Fruit fly (Drosophila melanogaster) whole organism, embryonic: Measurements from ENCODE around the gene Ccp84Aa.

Source experiments
- ATbp ChIP-seq: fragments of 200-800 bp; sonication (Bioruptor generic); optimal IDR thresholded peaks from 2 replicates; lab custom pipeline; 2017; ENCODE audit warnings: missing biosample characterization, mild to moderate bottlenecking, missing genetic modification characterization, missing genetic modification reagents
- CG10431 ChIP-seq: fragments of 200-800 bp; sonication (Bioruptor generic); optimal IDR thresholded peaks from 3 replicates; lab custom pipeline; 2018; ENCODE audit warnings: missing biosample characterization, mild to moderate bottlenecking, missing genetic modification characterization
- CG11093 ChIP-seq: fragments of 200-800 bp; sonication (Bioruptor generic); IDR thresholded peaks from 3 replicates; pipeline ENCODE4 v1.3.6; 2022; ENCODE audit warnings: missing biosample characterization, missing genetic modification characterization
- CG12236 ChIP-seq: fragments of 200-800 bp; sonication (Bioruptor generic); optimal IDR thresholded peaks from 2 replicates; lab custom pipeline; 2016; ENCODE audit warnings: missing biosample characterization, missing genetic modification characterization
- CG1233 ChIP-seq: fragments of 200-800 bp; sonication (Bioruptor generic); optimal IDR thresholded peaks from 4 replicates; lab custom pipeline; 2018; ENCODE audit warnings: missing biosample characterization, mild to moderate bottlenecking, missing genetic modification characterization
- CG14050 ChIP-seq: fragments of 200-800 bp; sonication (Bioruptor generic); IDR thresholded peaks from 3 replicates; pipeline ENCODE4 v1.3.6; 2022; ENCODE audit warnings: missing biosample characterization, missing genetic modification characterization
- CG14710 ChIP-seq: fragments of 200-800 bp; sonication (Bioruptor generic); optimal IDR thresholded peaks from 3 replicates; lab custom pipeline; 2019; ENCODE audit warnings: missing biosample characterization, mild to moderate bottlenecking, missing genetic modification characterization, moderate library complexity
- CG14965 ChIP-seq: fragments of 200-800 bp; sonication (Bioruptor generic); optimal IDR thresholded peaks from 2 replicates; lab custom pipeline; 2016; ENCODE audit warnings: missing biosample characterization, missing genetic modification characterization, borderline replicate concordance
- CG1529 ChIP-seq: fragments of 200-800 bp; sonication (Bioruptor generic); optimal IDR thresholded peaks from 3 replicates; lab custom pipeline; 2018; ENCODE audit warnings: missing biosample characterization, missing genetic modification characterization
- CG15514 ChIP-seq: fragments of 200-800 bp; sonication (Bioruptor generic); optimal IDR thresholded peaks from 3 replicates; lab custom pipeline; 2017; ENCODE audit warnings: missing biosample characterization, missing genetic modification characterization, mild to moderate bottlenecking, moderate library complexity, missing genetic modification reagents
- CG17186 ChIP-seq: fragments of 200-800 bp; sonication (Bioruptor generic); optimal IDR thresholded peaks from 3 replicates; lab custom pipeline; 2017; ENCODE audit warnings: missing biosample characterization, missing genetic modification reagents, missing genetic modification characterization
- CG17359 ChIP-seq: fragments of 200-800 bp; sonication (Bioruptor generic); optimal IDR thresholded peaks from 3 replicates; lab custom pipeline; 2018; ENCODE audit warnings: missing biosample characterization, mild to moderate bottlenecking, missing genetic modification characterization, moderate library complexity
- CG18262 ChIP-seq: fragments of 200-800 bp; optimal IDR thresholded peaks from 3 replicates; lab custom pipeline; 2019; ENCODE audit warnings: missing biosample characterization, mild to moderate bottlenecking, missing genetic modification characterization, moderate library complexity
- CG18764 ChIP-seq: fragments of 200-800 bp; sonication (Bioruptor generic); optimal IDR thresholded peaks from 3 replicates; lab custom pipeline; 2016; ENCODE audit warnings: missing biosample characterization, missing genetic modification characterization
- CG30431 ChIP-seq: fragments of 200-800 bp; sonication (Bioruptor generic); optimal IDR thresholded peaks from 2 replicates; lab custom pipeline; 2017; ENCODE audit warnings: missing biosample characterization, missing genetic modification characterization
- CG34376 ChIP-seq: fragments of 200-800 bp; sonication (Bioruptor generic); optimal IDR thresholded peaks from 2 replicates; lab custom pipeline; 2018; ENCODE audit warnings: missing biosample characterization, mild to moderate bottlenecking, missing genetic modification characterization
- CG4360 ChIP-seq: fragments of 200-800 bp; sonication (Bioruptor generic); IDR thresholded peaks from 2 replicates; pipeline ENCODE4 v1.3.6; 2022; ENCODE audit warnings: missing biosample characterization, missing genetic modification characterization
- CG4730 ChIP-seq: fragments of 200-800 bp; sonication (Bioruptor generic); IDR thresholded peaks from 2 replicates; pipeline ENCODE4 v1.3.6; 2022; ENCODE audit warnings: missing biosample characterization, missing genetic modification characterization
- CG5180 ChIP-seq: fragments of 200-800 bp; sonication (Bioruptor generic); optimal IDR thresholded peaks from 3 replicates; lab custom pipeline; 2017; ENCODE audit warnings: missing biosample characterization, missing genetic modification characterization, mild to moderate bottlenecking, moderate library complexity, missing genetic modification reagents
- CG8359 ChIP-seq: fragments of 200-800 bp; sonication (Bioruptor generic); optimal IDR thresholded peaks from 2 replicates; lab custom pipeline; 2017; ENCODE audit warnings: missing biosample characterization, mild to moderate bottlenecking, missing genetic modification characterization, borderline replicate concordance
- CkIIα-i1 ChIP-seq: fragments of 200-800 bp; sonication (Bioruptor generic); IDR thresholded peaks from 2 replicates; pipeline ENCODE4 v1.3.6; 2022; ENCODE audit warnings: missing biosample characterization, missing genetic modification characterization
- GATAe ChIP-seq: fragments of 200-800 bp; sonication (Bioruptor generic); conservative IDR thresholded peaks from 2 replicates; pipeline ENCODE4 v1.3.6; 2022; ENCODE audit warnings: missing biosample characterization, missing genetic modification characterization
- Gug ChIP-seq: fragments of 200-800 bp; sonication (Bioruptor generic); IDR thresholded peaks from 4 replicates; pipeline ENCODE4 v1.3.6; 2022; ENCODE audit warnings: missing biosample characterization, missing genetic modification characterization
- Hmr ChIP-seq: fragments of 200-800 bp; sonication (Bioruptor generic); optimal IDR thresholded peaks from 3 replicates; lab custom pipeline; 2017; ENCODE audit warnings: mild to moderate bottlenecking, missing biosample characterization, missing genetic modification reagents, missing genetic modification characterization
- Hr51 ChIP-seq, 2 experiments: fragments of 200-800 bp; sonication (Bioruptor generic); optimal IDR thresholded peaks; 2 replicates in 1 of 2; 3 replicates in 1 of 2; lab custom pipeline; 2016 to 2018; ENCODE audit warnings: missing biosample characterization in 2 of 2, missing genetic modification characterization in 2 of 2, mild to moderate bottlenecking in 1 of 2, moderate library complexity in 1 of 2
- Jarid2 ChIP-seq: fragments of 200-800 bp; sonication (Bioruptor generic); optimal IDR thresholded peaks from 3 replicates; lab custom pipeline; 2017; ENCODE audit warnings: mild to moderate bottlenecking, missing biosample characterization, missing genetic modification reagents, missing genetic modification characterization
- Nf-YA ChIP-seq: fragments of 200-800 bp; sonication (Bioruptor generic); IDR thresholded peaks from 2 replicates; pipeline ENCODE4 v1.3.6; 2022; ENCODE audit warnings: missing biosample characterization, missing genetic modification characterization
- Spps ChIP-seq: fragments of 200-800 bp; sonication (Bioruptor generic); optimal IDR thresholded peaks from 2 replicates; lab custom pipeline; 2018; ENCODE audit warnings: missing biosample characterization, mild to moderate bottlenecking, missing genetic modification characterization
- Usf ChIP-seq: fragments of 200-800 bp; sonication (Bioruptor generic); optimal IDR thresholded peaks from 2 replicates; lab custom pipeline; 2017; ENCODE audit warnings: missing genotype, missing biosample characterization, missing genetic modification characterization
- ara ChIP-seq: fragments of 200-800 bp; sonication (Bioruptor generic); IDR thresholded peaks from 2 replicates; pipeline ENCODE4 v1.3.6; 2022; ENCODE audit warnings: missing biosample characterization, missing genetic modification characterization
- ash1 ChIP-seq: fragments of 200-800 bp; sonication (Bioruptor generic); optimal IDR thresholded peaks from 2 replicates; lab custom pipeline; 2018; ENCODE audit warnings: missing biosample characterization, mild to moderate bottlenecking, missing genetic modification characterization
- bcd ChIP-seq: fragments of 200-800 bp; sonication (Bioruptor generic); optimal IDR thresholded peaks from 2 replicates; lab custom pipeline; 2017; ENCODE audit warnings: missing biosample characterization, mild to moderate bottlenecking, missing genetic modification characterization
- cas ChIP-seq: fragments of 200-800 bp; sonication (Bioruptor generic); IDR thresholded peaks from 2 replicates; pipeline ENCODE4 v1.3.6; 2022; ENCODE audit warnings: missing biosample characterization, missing genetic modification characterization
- chm ChIP-seq: fragments of 200-800 bp; sonication (Bioruptor generic); IDR thresholded peaks from 2 replicates; pipeline ENCODE4 v1.3.6; 2022; ENCODE audit warnings: missing biosample characterization, missing genetic modification characterization
- dmrt11E ChIP-seq: fragments of 200-800 bp; sonication (Bioruptor generic); optimal IDR thresholded peaks from 3 replicates; lab custom pipeline; 2018; ENCODE audit warnings: missing biosample characterization, mild to moderate bottlenecking, missing genetic modification characterization, moderate library complexity
- ewg ChIP-seq: fragments of 200-800 bp; sonication (Bioruptor generic); optimal IDR thresholded peaks from 3 replicates; lab custom pipeline; 2017; ENCODE audit warnings: mild to moderate bottlenecking, missing biosample characterization, missing genetic modification reagents, missing genetic modification characterization
- hbn ChIP-seq: fragments of 200-800 bp; sonication (Bioruptor generic); IDR thresholded peaks from 2 replicates; pipeline ENCODE4 v1.3.6; 2022; ENCODE audit warnings: missing biosample characterization, missing genetic modification characterization; ENCODE audit not compliant: partially characterized antibody
- pfk ChIP-seq: fragments of 200-800 bp; sonication (Bioruptor generic); optimal IDR thresholded peaks from 2 replicates; lab custom pipeline; 2018; ENCODE audit warnings: missing biosample characterization, mild to moderate bottlenecking, missing genetic modification characterization, moderate library complexity
- ranshi ChIP-seq: fragments of 200-800 bp; sonication (Bioruptor generic); IDR thresholded peaks from 2 replicates; pipeline ENCODE4 v1.3.6; 2022; ENCODE audit warnings: missing biosample characterization, missing genetic modification characterization
- salm ChIP-seq: fragments of 200-800 bp; sonication (Bioruptor generic); optimal IDR thresholded peaks from 2 replicates; lab custom pipeline; 2018; ENCODE audit warnings: missing biosample characterization, mild to moderate bottlenecking, missing genetic modification characterization
- sens-2 ChIP-seq: fragments of 200-800 bp; sonication (Bioruptor generic); IDR thresholded peaks from 2 replicates; pipeline ENCODE4 v1.3.6; 2022; ENCODE audit warnings: missing biosample characterization, missing genetic modification characterization
- sr ChIP-seq: fragments of 200-800 bp; sonication (Bioruptor generic); IDR thresholded peaks from 3 replicates; pipeline ENCODE4 v1.3.6; 2022; ENCODE audit warnings: missing biosample characterization, missing genetic modification characterization
- trem ChIP-seq: fragments of 200-800 bp; optimal IDR thresholded peaks from 3 replicates; lab custom pipeline; 2019; ENCODE audit warnings: missing biosample characterization, mild to moderate bottlenecking, missing genetic modification characterization, moderate library complexity

Ccp84Aa gene

dm6 chr3R:6665117-6665654, 38.7 kb upstream of the Ccp84Aa start (continued):
- no peak for TF ChIP-seq Hmr (GFP tag; lab: Kevin White, UChicago)
- TF ChIP-seq CG11093 (GFP tag; lab: Robert Waterston, UW): no peak
- TF ChIP-seq CG18262 (tag; lab: Kevin White, UChicago): peak; percentile 55
- TF ChIP-seq hbn (GFP tag; lab: Robert Waterston, UW): no peak
- peak; percentile 90 for TF ChIP-seq CG5180
- TF ChIP-seq ash1 (GFP tag; lab: Kevin White, UChicago): no peak
- TF ChIP-seq Spps (tag; lab: Kevin White, UChicago): no peak
- peak; percentile 19 for TF ChIP-seq CG8359 (GFP tag; lab: Kevin White, UChicago)
- 0 out of 2 replicates have a peak, but pooled peaks have one; percentile 15 for TF ChIP-seq sens-2 (GFP tag; lab: Robert Waterston, UW)
- 0 out of 2 replicates have a peak, but pooled peaks have one; percentile 22 for TF ChIP-seq ranshi
- peak; percentile 31 for TF ChIP-seq CG1233 (GFP tag; lab: Kevin White, UChicago)
- TF ChIP-seq CG1529 (GFP tag; lab: Kevin White, UChicago): peak; percentile 39
- no peak for TF ChIP-seq pfk (GFP tag; lab: Kevin White, UChicago)
- TF ChIP-seq sr: no peak
- TF ChIP-seq ATbp (GFP tag; lab: Kevin White, UChicago): peak; percentile 80
- TF ChIP-seq CG14050 (GFP tag; lab: Robert Waterston, UW): no peak
- peak; percentile 26 for TF ChIP-seq CG10431 (GFP tag; lab: Kevin White, UChicago)
- no peak for TF ChIP-seq CkIIα-i1 (GFP tag; lab: Robert Waterston, UW)
- TF ChIP-seq Usf: peak; percentile 36
- TF ChIP-seq Hr51 (GFP tag; optimal IDR thresholded peaks at IDR 0.05; lab: Kevin White, UChicago): no peak
- no peak for TF ChIP-seq CG4730 (GFP tag; lab: Robert Waterston, UW)
- peak; percentile 3 for TF ChIP-seq Jarid2 (GFP tag; lab: Kevin White, UChicago)
- peak; percentile 42 for TF ChIP-seq bcd (GFP tag; lab: Kevin White, UChicago)
- TF ChIP-seq ewg (GFP tag; lab: Kevin White, UChicago): peak; percentile 32
- peak; percentile 45 for TF ChIP-seq CG17186 (GFP tag; lab: Kevin White, UChicago)
- 0 out of 2 replicates have a peak, but pooled peaks have one; percentile 6 for TF ChIP-seq cas
- TF ChIP-seq CG30431 (GFP tag; lab: Kevin White, UChicago): peak; percentile 13
- TF ChIP-seq Nf-YA (GFP tag; lab: Robert Waterston, UW): peak; percentile 55
- no peak for TF ChIP-seq CG12236 (GFP tag; lab: Kevin White, UChicago)
- no peak for TF ChIP-seq CG15514 (GFP tag; lab: Kevin White, UChicago)
- TF ChIP-seq Gug (GFP tag; lab: Robert Waterston, UW): no peak; the same call in 3 of the 4 replicates
- TF ChIP-seq dmrt11E (tag; lab: Kevin White, UChicago): peak; percentile 46
- peak; percentile 69 for TF ChIP-seq ara
- TF ChIP-seq GATAe (GFP tag; lab: Robert Waterston, UW): no peak
- TF ChIP-seq CG17359 (tag; lab: Kevin White, UChicago): peak; percentile 12
- TF ChIP-seq CG34376 (GFP tag; lab: Kevin White, UChicago): no peak
- TF ChIP-seq CG18764 (GFP tag; lab: Kevin White, UChicago): no peak
- no peak for TF ChIP-seq salm (tag; lab: Kevin White, UChicago)
- TF ChIP-seq CG14710 (tag; lab: Kevin White, UChicago): peak; percentile 31
- no peak for TF ChIP-seq CG4360 (GFP tag; lab: Robert Waterston, UW)
- no peak for TF ChIP-seq CG14965 (GFP tag; lab: Kevin White, UChicago)
- TF ChIP-seq trem: peak; percentile 3
- peak; percentile 54; the same call in 1 of the 2 replicates for TF ChIP-seq chm (GFP tag; lab: Robert Waterston, UW)
